Worm (Caenorhabditis elegans): Measurements from ENCODE around the gene fbxb-3.

The fbxb-3 gene

ce11 chrIV:11885313-11885712 lies 46.6 kb downstream of the fbxb-3 start, which contains the start of gene let-653 (continued):
- TF ChIP-seq snpc-4 (GFP tag; optimal IDR thresholded peaks at IDR 0.05) (no peak), snpc-4 (tag; optimal IDR thresholded peaks at IDR 0.05) (no peak), F55B11.4 (tag; optimal IDR thresholded peaks at IDR 0.05; ENCODE audit: borderline replicate concordance, insufficient read depth) (no peak), nhr-27 (tag; optimal IDR thresholded peaks at IDR 0.05) (no peak)
